Worm (Caenorhabditis elegans): ENCODE results near the gene gst-4.

gst-4 gene

DNA sequence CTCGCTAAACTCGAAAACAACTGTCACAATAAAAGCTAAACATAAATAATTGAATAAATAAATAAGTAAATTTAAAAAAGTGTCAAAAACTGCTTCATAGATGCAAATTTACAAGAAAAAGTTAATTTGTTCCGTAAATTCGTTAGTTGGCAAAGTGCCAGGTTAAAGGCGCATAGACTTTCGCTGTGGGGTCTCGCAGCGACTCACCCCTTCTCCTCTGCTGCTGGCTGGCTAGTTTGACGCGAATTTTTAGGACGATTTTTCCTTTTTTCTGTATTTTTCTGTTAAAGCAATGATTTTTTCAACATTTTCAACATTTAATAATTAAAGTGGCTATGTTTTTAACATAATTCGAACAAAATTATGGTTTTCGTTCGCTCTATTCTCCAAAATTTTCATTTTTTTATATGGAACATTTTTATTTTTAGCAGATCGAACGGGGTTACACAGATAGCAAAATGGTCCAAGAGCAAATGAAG lies 34.3 kb downstream of the gst-4 start, which contains the start of gene rack-1:
Gene rack-1, plus strand, starts transcription at position 429 of the 479 bp plus-strand sequence.
- TF ChIP-seq unc-62 (GFP tag; optimal IDR thresholded peaks at IDR 0.05): no peak

ce11 chrIV:10177779-10178178 lies 35.8 kb downstream of the gst-4 start, which contains the start of gene mspn-1:
Gene mspn-1 (plus strand): TSS chrIV:10177968.
- TF ChIP-seq unc-62 (GFP tag; optimal IDR thresholded peaks at IDR 0.05): no peak

DNA sequence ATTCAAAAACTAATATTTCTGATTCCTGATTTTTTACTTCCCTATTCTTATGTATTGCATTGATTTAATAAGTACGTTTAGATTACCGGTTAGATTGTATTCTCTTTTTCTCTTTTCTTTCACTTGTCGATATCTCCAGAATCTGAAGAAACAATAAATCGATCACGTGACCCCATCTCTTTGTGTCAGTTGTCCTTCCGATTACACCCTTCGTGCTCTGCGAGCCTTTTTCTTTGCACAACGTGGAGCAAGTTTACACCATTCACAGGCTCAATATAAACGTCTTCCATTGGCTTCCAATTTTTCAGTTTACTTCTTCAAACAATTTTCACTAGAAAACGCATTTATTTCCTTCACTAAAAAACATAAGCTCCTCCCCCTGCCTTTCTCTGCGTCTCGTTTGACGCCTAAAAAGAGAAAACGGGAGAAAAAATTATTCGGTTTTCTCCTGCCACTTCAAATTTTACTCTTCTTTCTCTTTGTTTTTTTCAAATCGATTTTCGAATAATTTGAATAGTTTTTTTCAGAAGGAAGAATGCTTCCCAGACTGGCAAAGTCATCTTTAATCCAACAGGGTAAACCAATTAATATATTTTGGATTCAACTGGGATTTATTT lies 38.2 kb downstream of the gst-4 start, which contains the start of gene gta-1:
Gene gta-1, plus strand, starts transcription at position 528 of the 617 bp plus-strand sequence.
- no peak for TF ChIP-seq unc-62 (GFP tag; optimal IDR thresholded peaks at IDR 0.05)

DNA sequence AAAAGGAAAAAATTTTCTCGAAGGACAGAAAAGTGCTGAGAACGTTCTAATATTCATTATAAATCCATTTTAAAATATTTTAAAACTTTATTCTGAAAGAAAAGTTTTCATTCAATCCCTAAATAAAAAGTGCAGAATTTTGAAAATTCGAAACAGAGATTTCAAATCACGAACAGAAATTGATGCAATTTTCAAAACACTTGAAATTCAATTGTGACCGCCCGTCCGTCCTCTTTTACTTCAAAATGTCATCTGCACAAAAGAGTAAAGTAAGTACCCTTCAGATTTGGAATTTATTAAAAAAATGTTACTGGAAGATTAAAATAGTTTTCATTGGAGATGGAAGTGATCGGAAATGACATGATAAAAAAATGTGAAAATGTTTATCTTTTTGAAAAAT lies 46.5 kb downstream of the gst-4 start:
- TF ChIP-seq unc-62 (GFP tag; optimal IDR thresholded peaks at IDR 0.05): no peak

ce11 chrIV:10190586-10190985 lies 48.6 kb downstream of the gst-4 start:
- TF ChIP-seq unc-62 (GFP tag; optimal IDR thresholded peaks at IDR 0.05): no peak

DNA sequence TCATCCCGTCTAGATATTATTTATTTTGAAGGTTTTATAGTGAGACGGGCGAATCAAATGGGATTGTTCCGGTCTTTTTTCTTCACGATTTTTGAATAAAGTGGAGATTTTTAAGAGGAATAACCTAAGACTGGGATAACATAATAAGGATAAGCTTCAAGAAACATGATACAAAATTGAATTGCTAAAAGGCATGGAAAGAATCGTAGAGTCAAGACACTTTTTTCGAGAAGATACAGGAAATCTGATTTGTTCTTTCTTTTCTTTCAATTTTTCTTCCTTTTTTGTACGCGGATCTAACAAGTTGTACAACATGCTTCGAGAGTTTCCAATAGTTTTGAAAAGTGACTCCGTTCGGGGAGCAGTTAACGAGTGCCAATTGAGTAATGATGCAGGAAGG lies 49.5 kb downstream of the gst-4 start:
- no peak for TF ChIP-seq unc-62 (GFP tag; optimal IDR thresholded peaks at IDR 0.05)

All from whole organism, dauer.